Fruit fly (Drosophila melanogaster): ENCODE data around the gene CG14312.
A peak's percentile ranks its signal among the peaks of the same experiment; 100 is the strongest.

Gene CG14312

DNA sequence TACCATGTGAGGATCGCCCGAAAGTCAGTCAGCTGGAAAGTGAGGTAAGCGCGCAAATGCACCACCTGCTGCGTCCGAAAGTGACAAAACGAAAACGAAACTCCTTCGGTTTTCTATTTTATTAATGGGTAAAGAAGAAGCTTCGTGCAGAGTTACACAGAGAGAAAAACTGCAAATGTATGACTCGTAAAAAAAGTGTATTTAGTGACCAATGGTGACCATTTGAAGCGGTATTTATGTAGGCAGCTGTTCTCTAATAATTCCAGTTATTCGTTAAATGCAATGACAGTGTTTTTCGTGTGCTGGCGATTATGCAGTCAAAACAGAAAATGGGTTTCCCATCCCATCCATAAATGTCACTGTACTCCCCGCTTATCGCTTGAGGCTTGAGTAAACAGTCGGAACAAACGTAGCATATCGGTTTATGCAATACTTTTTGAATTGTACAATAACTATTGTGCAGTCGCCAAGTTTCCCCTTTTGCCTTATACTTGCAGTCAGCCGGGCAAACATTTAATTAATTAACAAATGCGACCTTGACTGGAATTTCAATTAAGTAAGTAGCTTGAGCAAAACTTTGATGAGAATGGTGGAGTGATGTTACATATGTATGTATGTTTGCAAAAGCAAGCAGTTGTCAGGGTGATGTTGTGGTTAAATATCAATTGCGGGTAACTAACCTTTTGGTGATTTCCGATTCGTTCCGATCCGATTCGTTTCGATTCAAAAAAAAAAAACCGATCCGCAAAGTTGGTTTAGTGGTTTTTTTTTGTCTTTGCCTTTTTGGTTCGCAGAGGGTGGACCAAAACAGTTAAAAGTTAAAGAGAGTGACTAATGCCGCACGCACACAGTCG is 14.3 kb upstream of the CG14312 start (continued):
- TF ChIP-seq Optix (GFP tag; IDR thresholded peaks at IDR 0.05) (peak; percentile 28; the same call in 1 of the 3 replicates), Adf1 (GFP tag; IDR thresholded peaks at IDR 0.05) (no peak), exex (tag; optimal IDR thresholded peaks at IDR 0.05) (no peak), chm (GFP tag; IDR thresholded peaks at IDR 0.05) (no peak), HLHmδ (GFP tag; optimal IDR thresholded peaks at IDR 0.05) (no peak), wdn (GFP tag; IDR thresholded peaks at IDR 0.05) (no peak), CG10654 (GFP tag; optimal IDR thresholded peaks at IDR 0.05) (no peak), CG17385 (GFP tag; optimal IDR thresholded peaks at IDR 0.05) (peak; percentile 37), zen2 (GFP tag; IDR thresholded peaks at IDR 0.05; ENCODE audit: partially characterized antibody) (0 out of 3 replicates have a peak, but pooled peaks have one; percentile 19), CG8281 (tag; optimal IDR thresholded peaks at IDR 0.05) (no peak), fu2 (GFP tag; optimal IDR thresholded peaks at IDR 0.05) (no peak), ab (GFP tag; optimal IDR thresholded peaks at IDR 0.05) (no peak), MTF-1 (GFP tag; optimal IDR thresholded peaks at IDR 0.05; ENCODE audit: borderline replicate concordance) (no peak), CG1832 (GFP tag; optimal IDR thresholded peaks at IDR 0.05) (no peak), cas (GFP tag; IDR thresholded peaks at IDR 0.05) (no peak), nerfin-2 (GFP tag; IDR thresholded peaks at IDR 0.05; ENCODE audit: partially characterized antibody) (no peak), gcm (GFP tag; optimal IDR thresholded peaks at IDR 0.05) (no peak), CG12744 (GFP tag; optimal IDR thresholded peaks at IDR 0.05) (no peak), CG7987 (GFP tag; optimal IDR thresholded peaks at IDR 0.05) (no peak), amos (GFP tag; IDR thresholded peaks at IDR 0.05; ENCODE audit: partially characterized antibody) (no peak), tgo (GFP tag; IDR thresholded peaks at IDR 0.05) (no peak), sima (GFP tag; optimal IDR thresholded peaks at IDR 0.05) (no peak), ken (GFP tag; IDR thresholded peaks at IDR 0.05) (0 out of 3 replicates have a peak, but pooled peaks have one; percentile 55), slp2 (GFP tag; optimal IDR thresholded peaks at IDR 0.05) (no peak), Sox102F (GFP tag; optimal IDR thresholded peaks at IDR 0.05) (peak; percentile 20), lmd (GFP tag; IDR thresholded peaks at IDR 0.05) (0 out of 2 replicates have a peak, but pooled peaks have one; percentile 10), Spps (tag; optimal IDR thresholded peaks at IDR 0.05) (no peak), CG4404 (GFP tag; IDR thresholded peaks at IDR 0.05) (no peak), slou (GFP tag; optimal IDR thresholded peaks at IDR 0.05) (no peak), CG4328 (GFP tag; optimal IDR thresholded peaks at IDR 0.05) (no peak), maf-S (GFP tag; optimal IDR thresholded peaks at IDR 0.05) (no peak), CG6683 (GFP tag; optimal IDR thresholded peaks at IDR 0.05) (no peak), CG32772 (GFP tag; IDR thresholded peaks at IDR 0.05) (no peak), CG17829 (tag; optimal IDR thresholded peaks at IDR 0.05) (no peak), dm (GFP tag; optimal IDR thresholded peaks at IDR 0.05) (no peak), CG1529 (GFP tag; optimal IDR thresholded peaks at IDR 0.05) (no peak), Gsc (GFP tag; IDR thresholded peaks at IDR 0.05) (no peak), CG11093 (GFP tag; IDR thresholded peaks at IDR 0.05) (no peak), Sry-β (GFP tag; optimal IDR thresholded peaks at IDR 0.05) (no peak), CG17568 (GFP tag; optimal IDR thresholded peaks at IDR 0.05) (no peak), Dll (GFP tag; IDR thresholded peaks at IDR 0.05; ENCODE audit: partially characterized antibody) (no peak), CG13775 (GFP tag; optimal IDR thresholded peaks at IDR 0.05) (no peak), stc (GFP tag; IDR thresholded peaks at IDR 0.05) (peak; percentile 30; the same call in 1 of the 2 replicates), zf30C (GFP tag; optimal IDR thresholded peaks at IDR 0.05) (peak; percentile 61), crc (GFP tag; optimal IDR thresholded peaks at IDR 0.05) (no peak), gem (tag; optimal IDR thresholded peaks at IDR 0.05) (peak; percentile 27), cato (GFP tag; optimal IDR thresholded peaks at IDR 0.05; ENCODE audit: borderline replicate concordance) (no peak), CG9876 (GFP tag; optimal IDR thresholded peaks at IDR 0.05) (no peak), Max (GFP tag; optimal IDR thresholded peaks at IDR 0.05) (no peak)
